Fruit fly (Drosophila melanogaster) whole organism, embryonic: ENCODE results near the gene MICU3.
A peak's percentile ranks its signal among the peaks of the same experiment; 100 is the strongest.

Source experiments
- Adf1 ChIP-seq: fragments of 200-800 bp; sonication (Bioruptor generic); IDR thresholded peaks from 2 replicates; pipeline ENCODE4 v1.3.6; 2022; ENCODE audit warnings: missing biosample characterization, missing genetic modification characterization
- CG10209 ChIP-seq: fragments of 200-800 bp; sonication (Bioruptor generic); optimal IDR thresholded peaks from 3 replicates; lab custom pipeline; 2017; ENCODE audit warnings: missing biosample characterization, mild to moderate bottlenecking, missing genetic modification characterization, missing genetic modification reagents
- CG10654 ChIP-seq: fragments of 200-800 bp; sonication (Bioruptor generic); optimal IDR thresholded peaks from 2 replicates; lab custom pipeline; 2016; ENCODE audit warnings: missing biosample characterization, missing genetic modification characterization
- CG11695 ChIP-seq: fragments of 200-800 bp; sonication (Bioruptor generic); IDR thresholded peaks from 3 replicates; pipeline ENCODE4 v1.3.6; 2022; ENCODE audit warnings: missing biosample characterization, missing genetic modification characterization
- CG12391 ChIP-seq: fragments of 200-800 bp; sonication (Bioruptor generic); optimal IDR thresholded peaks from 3 replicates; lab custom pipeline; 2018; ENCODE audit warnings: missing biosample characterization, mild to moderate bottlenecking, missing genetic modification characterization, moderate library complexity
- CG13296 ChIP-seq: fragments of 200-800 bp; sonication (Bioruptor generic); optimal IDR thresholded peaks from 3 replicates; lab custom pipeline; 2018; ENCODE audit warnings: missing biosample characterization, mild to moderate bottlenecking, missing genetic modification characterization
- CG14667 ChIP-seq: fragments of 200-800 bp; sonication (Bioruptor generic); IDR thresholded peaks from 2 replicates; pipeline ENCODE4 v1.3.6; 2022; ENCODE audit warnings: missing biosample characterization, missing genetic modification characterization
- CG1603 ChIP-seq: fragments of 200-800 bp; sonication (Bioruptor generic); optimal IDR thresholded peaks from 2 replicates; lab custom pipeline; 2019; ENCODE audit warnings: missing biosample characterization, mild to moderate bottlenecking, missing genetic modification characterization, moderate library complexity
- CG16779 ChIP-seq: fragments of 200-800 bp; sonication (Bioruptor generic); IDR thresholded peaks from 2 replicates; pipeline ENCODE4 v1.3.6; 2022; ENCODE audit warnings: missing biosample characterization, missing genetic modification characterization
- CG17612 ChIP-seq: fragments of 200-800 bp; sonication (Bioruptor generic); IDR thresholded peaks from 2 replicates; pipeline ENCODE4 v1.3.6; 2022; ENCODE audit warnings: missing biosample characterization, missing genetic modification characterization
- CG17912 ChIP-seq: fragments of 200-800 bp; sonication (Bioruptor generic); optimal IDR thresholded peaks from 2 replicates; lab custom pipeline; 2018; ENCODE audit warnings: missing biosample characterization, mild to moderate bottlenecking, missing genetic modification characterization
- CG31441 ChIP-seq: fragments of 200-800 bp; sonication (Bioruptor generic); IDR thresholded peaks from 2 replicates; pipeline ENCODE4 v1.3.6; 2022; ENCODE audit warnings: missing biosample characterization, missing genetic modification characterization
- CG33557 ChIP-seq: fragments of 200-800 bp; sonication (Bioruptor generic); optimal IDR thresholded peaks from 2 replicates; lab custom pipeline; 2019; ENCODE audit warnings: missing biosample characterization, mild to moderate bottlenecking, missing genetic modification characterization, moderate library complexity
- CG34376 ChIP-seq: fragments of 200-800 bp; sonication (Bioruptor generic); optimal IDR thresholded peaks from 2 replicates; lab custom pipeline; 2018; ENCODE audit warnings: missing biosample characterization, mild to moderate bottlenecking, missing genetic modification characterization
- CG3995 ChIP-seq: fragments of 200-800 bp; sonication (Bioruptor generic); optimal IDR thresholded peaks from 3 replicates; lab custom pipeline; 2016; ENCODE audit warnings: missing biosample characterization, missing genetic modification characterization
- CG4328 ChIP-seq: fragments of 200-800 bp; sonication (Bioruptor generic); optimal IDR thresholded peaks from 3 replicates; lab custom pipeline; 2017; ENCODE audit warnings: missing biosample characterization, missing genetic modification reagents, missing genetic modification characterization
- CG4404 ChIP-seq: fragments of 200-800 bp; sonication (Bioruptor generic); IDR thresholded peaks from 2 replicates; pipeline ENCODE4 v1.3.6; 2022; ENCODE audit warnings: missing biosample characterization, missing genetic modification characterization
- CG6654 ChIP-seq: fragments of 200-800 bp; sonication (Bioruptor generic); optimal IDR thresholded peaks from 2 replicates; lab custom pipeline; 2017; ENCODE audit warnings: missing biosample characterization, mild to moderate bottlenecking, missing genetic modification characterization
- CG7357 ChIP-seq: fragments of 200-800 bp; sonication (Bioruptor generic); IDR thresholded peaks from 3 replicates; pipeline ENCODE4 v1.3.6; 2022; ENCODE audit warnings: missing biosample characterization, missing genetic modification characterization
- CG7928 ChIP-seq: fragments of 200-800 bp; sonication (Bioruptor generic); optimal IDR thresholded peaks from 2 replicates; lab custom pipeline; 2017; ENCODE audit warnings: missing biosample characterization, mild to moderate bottlenecking, missing genetic modification characterization
- CG8290 ChIP-seq, 3 experiments: fragments of 200-800 bp; sonication (Bioruptor generic); optimal IDR thresholded peaks; 2 replicates each; lab custom pipeline; 2016 to 2019; ENCODE audit warnings: missing biosample characterization in 3 of 3, missing genetic modification characterization in 3 of 3, mild to moderate bottlenecking in 2 of 3, moderate library complexity in 1 of 3
- Dll ChIP-seq: fragments of 200-800 bp; sonication (Bioruptor generic); IDR thresholded peaks from 4 replicates; pipeline ENCODE4 v1.3.6; 2022; ENCODE audit warnings: missing biosample characterization, missing genetic modification characterization; ENCODE audit not compliant: partially characterized antibody
- Elba2 ChIP-seq: fragments of 200-800 bp; sonication (Bioruptor generic); optimal IDR thresholded peaks from 3 replicates; lab custom pipeline; 2016; ENCODE audit warnings: missing biosample characterization, missing genetic modification characterization
- Ets65A ChIP-seq: fragments of 200-800 bp; sonication (Bioruptor generic); peaks from one replicate; lab custom pipeline; 2016; ENCODE audit warnings: missing biosample characterization, missing genetic modification characterization
- GATAe ChIP-seq: fragments of 200-800 bp; sonication (Bioruptor generic); conservative IDR thresholded peaks from 2 replicates; pipeline ENCODE4 v1.3.6; 2022; ENCODE audit warnings: missing biosample characterization, missing genetic modification characterization
- Hey ChIP-seq: fragments of 200-800 bp; sonication (Bioruptor generic); optimal IDR thresholded peaks from 3 replicates; lab custom pipeline; 2018; ENCODE audit warnings: missing biosample characterization, mild to moderate bottlenecking, missing genetic modification characterization
- HmgD ChIP-seq: fragments of 200-800 bp; sonication (Bioruptor generic); optimal IDR thresholded peaks from 3 replicates; lab custom pipeline; 2016; ENCODE audit warnings: missing biosample characterization, missing genetic modification characterization
- Hr51 ChIP-seq, 2 experiments: fragments of 200-800 bp; sonication (Bioruptor generic); optimal IDR thresholded peaks; 2 replicates in 1 of 2; 3 replicates in 1 of 2; lab custom pipeline; 2016 to 2018; ENCODE audit warnings: missing biosample characterization in 2 of 2, missing genetic modification characterization in 2 of 2, mild to moderate bottlenecking in 1 of 2, moderate library complexity in 1 of 2
- Lpt ChIP-seq: fragments of >200 bp; optimal IDR thresholded peaks from 2 replicates; lab custom pipeline; 2018; ENCODE audit warnings: missing biosample characterization, missing genetic modification characterization
- MESR4 ChIP-seq: fragments of 200-800 bp; sonication (Bioruptor generic); optimal IDR thresholded peaks from 2 replicates; lab custom pipeline; 2018; ENCODE audit warnings: missing biosample characterization, mild to moderate bottlenecking, missing genetic modification characterization, moderate library complexity
- Nf-YC ChIP-seq: fragments of 200-800 bp; optimal IDR thresholded peaks from 3 replicates; lab custom pipeline; 2019; ENCODE audit warnings: missing biosample characterization, mild to moderate bottlenecking, missing genetic modification characterization, moderate library complexity
- PHDP ChIP-seq: fragments of 200-800 bp; sonication (Bioruptor generic); optimal IDR thresholded peaks from 3 replicates; lab custom pipeline; 2018; ENCODE audit warnings: missing biosample characterization, mild to moderate bottlenecking, missing genetic modification characterization, moderate library complexity
- Six4 ChIP-seq: fragments of 200-800 bp; sonication (Bioruptor generic); optimal IDR thresholded peaks from 2 replicates; lab custom pipeline; 2016; ENCODE audit warnings: missing biosample characterization, missing genetic modification characterization
- Sry-δ ChIP-seq: fragments of 200-800 bp; sonication (Bioruptor generic); optimal IDR thresholded peaks from 2 replicates; lab custom pipeline; 2016; ENCODE audit warnings: missing biosample characterization, missing genetic modification characterization
- bowl ChIP-seq: fragments of 200-800 bp; sonication (Bioruptor generic); IDR thresholded peaks from 2 replicates; pipeline ENCODE4 v1.3.6; 2022; ENCODE audit warnings: missing biosample characterization, missing genetic modification characterization
- cato ChIP-seq: fragments of 200-800 bp; sonication (Bioruptor generic); optimal IDR thresholded peaks from 2 replicates; lab custom pipeline; 2016; ENCODE audit warnings: missing biosample characterization, missing genetic modification characterization, borderline replicate concordance
- esg ChIP-seq: fragments of 200-800 bp; sonication (Bioruptor generic); conservative IDR thresholded peaks from 2 replicates; pipeline ENCODE4 v1.3.6; 2022; ENCODE audit warnings: missing biosample characterization, missing genetic modification characterization
- fu2 ChIP-seq: fragments of 200-800 bp; sonication (Bioruptor generic); optimal IDR thresholded peaks from 2 replicates; lab custom pipeline; 2016; ENCODE audit warnings: missing biosample characterization, missing genetic modification characterization
- gfzf ChIP-seq: fragments of 200-800 bp; sonication (Bioruptor generic); optimal IDR thresholded peaks from 2 replicates; lab custom pipeline; 2016; ENCODE audit warnings: missing biosample characterization, mild to moderate bottlenecking, missing genetic modification characterization, moderate library complexity
- grau ChIP-seq: fragments of 200-800 bp; optimal IDR thresholded peaks from 3 replicates; lab custom pipeline; 2019; ENCODE audit warnings: missing biosample characterization, mild to moderate bottlenecking, missing genetic modification characterization, moderate library complexity
- gsb ChIP-seq: fragments of 200-800 bp; sonication (Bioruptor generic); IDR thresholded peaks from 2 replicates; pipeline ENCODE4 v1.3.6; 2022; ENCODE audit warnings: missing biosample characterization, missing genetic modification characterization
- hth ChIP-seq: fragments of >200 bp; optimal IDR thresholded peaks from 2 replicates; lab custom pipeline; 2017; ENCODE audit warnings: inconsistent platforms
- insv ChIP-seq, 2 experiments: fragments of 200-800 bp; sonication (Bioruptor generic); optimal IDR thresholded peaks; 3 replicates each; lab custom pipeline; 2016 to 2018; ENCODE audit warnings: missing biosample characterization in 2 of 2, missing genetic modification characterization in 2 of 2
- jumu ChIP-seq: fragments of 200-800 bp; sonication (Bioruptor generic); optimal IDR thresholded peaks from 3 replicates; lab custom pipeline; 2016; ENCODE audit warnings: missing biosample characterization, missing genetic modification characterization
- nom ChIP-seq: fragments of 200-800 bp; sonication (Bioruptor generic); optimal IDR thresholded peaks from 2 replicates; lab custom pipeline; 2017; ENCODE audit warnings: missing biosample characterization, missing genetic modification characterization, mild to moderate bottlenecking, moderate library complexity, missing genetic modification reagents
- pan ChIP-seq, 4 experiments: fragments of >200 bp in 3 of 4; fragments of 200-800 bp in 1 of 4; sonication (Bioruptor generic) in 1 of 4; optimal IDR thresholded peaks in 3 of 4; IDR thresholded peaks in 1 of 4; 2 replicates each; pipeline versions ENCODE4 v1.3.6 to Lab custom; 2017 to 2022; ENCODE audit warnings: missing biosample characterization in 2 of 4, missing genetic modification characterization in 2 of 4, mixed read lengths in 1 of 4
- pfk ChIP-seq: fragments of 200-800 bp; sonication (Bioruptor generic); optimal IDR thresholded peaks from 2 replicates; lab custom pipeline; 2018; ENCODE audit warnings: missing biosample characterization, mild to moderate bottlenecking, missing genetic modification characterization, moderate library complexity
- shn ChIP-seq: fragments of 200-800 bp; sonication (Bioruptor generic); optimal IDR thresholded peaks from 3 replicates; lab custom pipeline; 2016; ENCODE audit warnings: missing biosample characterization, missing genetic modification characterization
- sisA ChIP-seq: fragments of 200-800 bp; sonication (Bioruptor generic); IDR thresholded peaks from 2 replicates; pipeline ENCODE4 v1.3.6; 2022; ENCODE audit warnings: missing biosample characterization, missing genetic modification characterization
- sug ChIP-seq: fragments of 200-800 bp; optimal IDR thresholded peaks from 2 replicates; lab custom pipeline; 2019; ENCODE audit warnings: missing biosample characterization, mild to moderate bottlenecking, missing genetic modification characterization, moderate library complexity

The MICU3 gene

DNA sequence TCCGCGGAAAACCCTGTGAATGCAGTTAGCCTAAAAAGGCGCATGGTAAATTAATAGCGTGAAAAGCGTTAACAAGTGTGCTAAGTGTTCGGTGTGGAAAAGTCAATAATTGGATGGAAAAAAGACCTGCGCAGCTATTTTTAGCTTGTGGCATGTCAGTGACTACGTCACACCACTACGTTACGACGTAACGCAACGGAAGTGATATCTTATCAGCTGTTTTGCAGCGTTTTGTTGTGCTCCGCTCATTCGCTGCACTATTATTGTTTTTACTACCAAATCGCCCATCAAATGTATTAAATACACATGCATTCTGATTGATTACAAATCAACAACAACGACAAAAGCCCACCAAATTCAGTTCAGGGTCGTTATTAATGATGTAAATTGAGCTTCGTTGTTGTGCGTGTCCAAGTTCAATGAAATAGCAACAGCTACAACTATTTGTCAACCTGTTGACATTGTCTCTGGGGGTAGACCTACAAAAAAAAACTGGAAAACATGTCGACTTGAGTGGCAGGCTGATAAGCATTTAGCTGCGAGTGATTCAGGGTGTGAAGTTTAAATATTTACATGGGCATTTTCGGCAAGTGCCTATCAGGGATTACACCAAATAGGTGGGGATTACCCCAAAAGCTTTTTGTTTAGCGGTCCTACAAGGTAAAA lies 613 bp downstream of the MICU3 start (continued):
- TF ChIP-seq Adf1: no peak
- no peak for TF ChIP-seq esg (GFP tag; lab: Robert Waterston, UW)
- TF ChIP-seq gfzf (GFP tag; lab: Kevin White, UChicago): no peak
- TF ChIP-seq nom (GFP tag; lab: Kevin White, UChicago): no peak
- peak; percentile 67 for TF ChIP-seq CG33557 (GFP tag; lab: Kevin White, UChicago)
- no peak for TF ChIP-seq pan (optimal IDR thresholded peaks at IDR 0.05; lab: Kevin White, UChicago)
- peak in 1 of 2 experiments; percentile 40 for TF ChIP-seq pan (GFP tag; optimal IDR thresholded peaks at IDR 0.05 in 1 of 2, IDR thresholded peaks at IDR 0.05 in 1 of 2)
- no peak for TF ChIP-seq Hr51 (GFP tag; optimal IDR thresholded peaks at IDR 0.05; lab: Kevin White, UChicago)
- no peak for TF ChIP-seq hth
- TF ChIP-seq Nf-YC: peak; percentile 4
- no peak for TF ChIP-seq CG4404
- TF ChIP-seq CG11695 (GFP tag; lab: Robert Waterston, UW): no peak; the same call in 1 of the 3 replicates
- peak; percentile 43 for TF ChIP-seq CG4328
- TF ChIP-seq grau (tag; lab: Kevin White, UChicago): no peak
- no peak for TF ChIP-seq CG3995
- no peak for TF ChIP-seq Sry-δ (GFP tag; lab: Kevin White, UChicago)
- no peak for TF ChIP-seq sisA
- no peak for TF ChIP-seq CG6654
- TF ChIP-seq GATAe: no peak
- TF ChIP-seq cato (GFP tag; lab: Kevin White, UChicago): no peak
- peak; percentile 65 for TF ChIP-seq CG10209
- TF ChIP-seq HmgD (GFP tag; lab: Kevin White, UChicago): no peak
- TF ChIP-seq CG31441 (GFP tag; lab: Robert Waterston, UW): no peak
- TF ChIP-seq bowl (GFP tag; lab: Robert Waterston, UW): no peak
- no peak for TF ChIP-seq CG7928
- peak; percentile 71 for TF ChIP-seq CG17912 (GFP tag; lab: Kevin White, UChicago)
- no peak for TF ChIP-seq Six4 (GFP tag; lab: Kevin White, UChicago)
- TF ChIP-seq CG7357 (GFP tag; lab: Robert Waterston, UW): no peak
- TF ChIP-seq CG12391 (tag; lab: Kevin White, UChicago): no peak
- TF ChIP-seq Hey (tag; lab: Kevin White, UChicago): no peak
- peak; percentile 66 for TF ChIP-seq CG13296
- TF ChIP-seq Ets65A (GFP tag; lab: Kevin White, UChicago): no peak
- TF ChIP-seq CG8290 (GFP tag; optimal IDR thresholded peaks at IDR 0.05; lab: Kevin White, UChicago): no peak
- peak in 1 of 2 experiments; percentile 61 for TF ChIP-seq CG8290 (tag; optimal IDR thresholded peaks at IDR 0.05; lab: Kevin White, UChicago)
- no peak for TF ChIP-seq CG1603 (tag; lab: Kevin White, UChicago)
- peak; percentile 26 for TF ChIP-seq shn
- peak; percentile 72 for TF ChIP-seq PHDP
- TF ChIP-seq gsb (GFP tag; lab: Robert Waterston, UW): no peak
- TF ChIP-seq fu2: no peak
- no peak for TF ChIP-seq CG16779 (GFP tag; lab: Robert Waterston, UW)
- no peak for TF ChIP-seq Elba2 (GFP tag; lab: Kevin White, UChicago)
- TF ChIP-seq CG14667: no peak
- TF ChIP-seq jumu (GFP tag; lab: Kevin White, UChicago): no peak
- TF ChIP-seq MESR4: no peak
- peak; percentile 63 for TF ChIP-seq CG34376
- no peak for TF ChIP-seq pfk
- TF ChIP-seq CG10654 (GFP tag; lab: Kevin White, UChicago): no peak
- TF ChIP-seq Lpt (GFP tag; lab: Kevin White, UChicago): no peak
- TF ChIP-seq insv (GFP tag; optimal IDR thresholded peaks at IDR 0.05; lab: Kevin White, UChicago): no peak
- no peak for TF ChIP-seq Dll (GFP tag; lab: Robert Waterston, UW)
- no peak for TF ChIP-seq CG17612 (GFP tag; lab: Robert Waterston, UW)
- TF ChIP-seq sug (tag; lab: Kevin White, UChicago): peak; percentile 87
